Fruit fly (Drosophila melanogaster) whole organism, embryonic: Measurements from ENCODE around the gene SK.
A peak's percentile ranks its signal among the peaks of the same experiment; 100 is the strongest.

ENCODE experiments used
- CG10431 ChIP-seq: fragments of 200-800 bp; sonication (Bioruptor generic); optimal IDR thresholded peaks from 3 replicates; lab custom pipeline; 2018; ENCODE audit warnings: missing biosample characterization, mild to moderate bottlenecking, missing genetic modification characterization
- CG10462 ChIP-seq: fragments of 200-800 bp; sonication (Bioruptor generic); optimal IDR thresholded peaks from 2 replicates; lab custom pipeline; 2016; ENCODE audit warnings: missing biosample characterization, missing genetic modification characterization
- CG10565 ChIP-seq: fragments of 200-800 bp; sonication (Bioruptor generic); optimal IDR thresholded peaks from 3 replicates; lab custom pipeline; 2016; ENCODE audit warnings: missing biosample characterization, mild to moderate bottlenecking, missing genetic modification characterization
- CG12071 ChIP-seq: fragments of 200-800 bp; sonication (Bioruptor generic); optimal IDR thresholded peaks from 3 replicates; lab custom pipeline; 2018; ENCODE audit warnings: missing biosample characterization, mild to moderate bottlenecking, missing genetic modification characterization
- CG12104 ChIP-seq: fragments of 200-800 bp; sonication (Bioruptor generic); optimal IDR thresholded peaks from 3 replicates; lab custom pipeline; 2016; ENCODE audit warnings: missing biosample characterization, missing genetic modification characterization
- CG12155 ChIP-seq: fragments of 200-800 bp; sonication (Bioruptor generic); optimal IDR thresholded peaks from 3 replicates; lab custom pipeline; 2016; ENCODE audit warnings: missing biosample characterization, missing genetic modification characterization
- CG12659 ChIP-seq: fragments of 200-800 bp; sonication (Bioruptor generic); optimal IDR thresholded peaks from 3 replicates; lab custom pipeline; 2017; ENCODE audit warnings: mild to moderate bottlenecking, missing biosample characterization, missing genetic modification reagents, missing genetic modification characterization
- CG13775 ChIP-seq: fragments of 200-800 bp; sonication (Bioruptor generic); optimal IDR thresholded peaks from 3 replicates; lab custom pipeline; 2017; ENCODE audit warnings: missing biosample characterization, mild to moderate bottlenecking, missing genetic modification characterization
- CG14860 ChIP-seq: fragments of 200-800 bp; sonication (Bioruptor generic); IDR thresholded peaks from 3 replicates; pipeline ENCODE4 v1.3.6; 2022; ENCODE audit warnings: missing biosample characterization, missing genetic modification characterization; ENCODE audit not compliant: partially characterized antibody
- CG15073 ChIP-seq: fragments of 200-800 bp; sonication (Bioruptor generic); optimal IDR thresholded peaks from 2 replicates; lab custom pipeline; 2016; ENCODE audit warnings: missing biosample characterization, missing genetic modification characterization
- CG1529 ChIP-seq: fragments of 200-800 bp; sonication (Bioruptor generic); optimal IDR thresholded peaks from 3 replicates; lab custom pipeline; 2018; ENCODE audit warnings: missing biosample characterization, missing genetic modification characterization
- CG16815 ChIP-seq: fragments of 200-800 bp; sonication (Bioruptor generic); optimal IDR thresholded peaks from 3 replicates; lab custom pipeline; 2017; ENCODE audit warnings: missing biosample characterization, mild to moderate bottlenecking, missing genetic modification characterization
- CG18599 ChIP-seq: fragments of 200-800 bp; sonication (Bioruptor generic); optimal IDR thresholded peaks from 3 replicates; lab custom pipeline; 2017; ENCODE audit warnings: missing biosample characterization, missing genetic modification characterization, mild to moderate bottlenecking, moderate library complexity, missing genetic modification reagents
- CG18764 ChIP-seq: fragments of 200-800 bp; sonication (Bioruptor generic); optimal IDR thresholded peaks from 3 replicates; lab custom pipeline; 2016; ENCODE audit warnings: missing biosample characterization, missing genetic modification characterization
- CG2875 ChIP-seq: fragments of 200-800 bp; sonication (Bioruptor generic); optimal IDR thresholded peaks from 2 replicates; lab custom pipeline; 2017; ENCODE audit warnings: missing biosample characterization, mild to moderate bottlenecking, missing genetic modification characterization, missing genetic modification reagents
- CG30431 ChIP-seq: fragments of 200-800 bp; sonication (Bioruptor generic); optimal IDR thresholded peaks from 2 replicates; lab custom pipeline; 2017; ENCODE audit warnings: missing biosample characterization, missing genetic modification characterization
- CG3163 ChIP-seq: fragments of 200-800 bp; sonication (Bioruptor generic); optimal IDR thresholded peaks from 3 replicates; lab custom pipeline; 2016; ENCODE audit warnings: missing biosample characterization, missing genetic modification characterization
- CG34224 ChIP-seq: fragments of 200-800 bp; sonication (Bioruptor generic); IDR thresholded peaks from 3 replicates; pipeline ENCODE4 v1.3.6; 2022; ENCODE audit warnings: missing biosample characterization, missing genetic modification characterization; ENCODE audit not compliant: partially characterized antibody
- CG6813 ChIP-seq: fragments of 200-800 bp; sonication (Bioruptor generic); optimal IDR thresholded peaks from 2 replicates; lab custom pipeline; 2017; ENCODE audit warnings: missing biosample characterization, missing genetic modification characterization, mild to moderate bottlenecking, moderate library complexity, missing genetic modification reagents
- Doc2 ChIP-seq: fragments of 200-800 bp; sonication (Bioruptor generic); IDR thresholded peaks from 2 replicates; pipeline ENCODE4 v1.3.6; 2022; ENCODE audit warnings: missing biosample characterization, missing genetic modification characterization
- Doc3 ChIP-seq: fragments of 200-800 bp; sonication (Bioruptor generic); IDR thresholded peaks from 3 replicates; pipeline ENCODE4 v1.3.6; 2022; ENCODE audit warnings: missing biosample characterization, missing genetic modification characterization; ENCODE audit not compliant: partially characterized antibody
- E2f2 ChIP-seq: fragments of 200-800 bp; sonication (Bioruptor generic); IDR thresholded peaks from 2 replicates; pipeline ENCODE4 v1.3.6; 2022; ENCODE audit warnings: missing biosample characterization, missing genetic modification characterization
- Eip74EF ChIP-seq, 2 experiments: fragments of 200-800 bp in 1 of 2; fragments of >200 bp in 1 of 2; sonication (Bioruptor generic) in 1 of 2; optimal IDR thresholded peaks; 2 replicates each; lab custom pipeline; 2017 to 2019; ENCODE audit warnings: missing biosample characterization in 2 of 2, missing genetic modification characterization in 2 of 2, mild to moderate bottlenecking in 1 of 2, moderate library complexity in 1 of 2
- Fer2 ChIP-seq: fragments of 200-800 bp; sonication (Bioruptor generic); optimal IDR thresholded peaks from 2 replicates; lab custom pipeline; 2018; ENCODE audit warnings: missing biosample characterization, mild to moderate bottlenecking, missing genetic modification characterization, moderate library complexity
- HHEX ChIP-seq: fragments of 200-800 bp; sonication (Bioruptor generic); optimal IDR thresholded peaks from 3 replicates; lab custom pipeline; 2017; ENCODE audit warnings: missing biosample characterization, mild to moderate bottlenecking, missing genetic modification characterization, missing genetic modification reagents
- HLH54F ChIP-seq: fragments of 200-800 bp; sonication (Bioruptor generic); optimal IDR thresholded peaks from 3 replicates; lab custom pipeline; 2016; ENCODE audit warnings: missing biosample characterization, missing genetic modification characterization
- Hsf ChIP-seq: fragments of 200-800 bp; sonication (Bioruptor generic); optimal IDR thresholded peaks from 3 replicates; lab custom pipeline; 2016; ENCODE audit warnings: missing biosample characterization, missing genetic modification characterization
- Meics ChIP-seq: fragments of 200-800 bp; sonication (Bioruptor generic); optimal IDR thresholded peaks from 2 replicates; lab custom pipeline; 2017; ENCODE audit warnings: missing biosample characterization, mild to moderate bottlenecking, missing genetic modification characterization
- Mes4 ChIP-seq: fragments of 200-800 bp; sonication (Bioruptor generic); optimal IDR thresholded peaks from 2 replicates; lab custom pipeline; 2016; ENCODE audit warnings: missing biosample characterization, missing genetic modification characterization
- NK7.1 ChIP-seq: fragments of 200-800 bp; sonication (Bioruptor generic); optimal IDR thresholded peaks from 3 replicates; lab custom pipeline; 2016; ENCODE audit warnings: missing biosample characterization, missing genetic modification characterization
- Opbp ChIP-seq: fragments of 200-800 bp; sonication (Bioruptor generic); IDR thresholded peaks from 3 replicates; pipeline ENCODE4 v1.3.6; 2022; ENCODE audit warnings: missing biosample characterization, missing genetic modification characterization; ENCODE audit not compliant: partially characterized antibody
- Ptx1 ChIP-seq: fragments of 200-800 bp; sonication (Bioruptor generic); IDR thresholded peaks from 2 replicates; pipeline ENCODE4 v1.3.6; 2022; ENCODE audit warnings: missing biosample characterization, missing genetic modification characterization
- Sin3A ChIP-seq: fragments of >200 bp; optimal IDR thresholded peaks from 2 replicates; lab custom pipeline; 2018
- Sry-δ ChIP-seq: fragments of 200-800 bp; sonication (Bioruptor generic); optimal IDR thresholded peaks from 2 replicates; lab custom pipeline; 2016; ENCODE audit warnings: missing biosample characterization, missing genetic modification characterization
- Taf1 ChIP-seq: fragments of 200-800 bp; sonication (Bioruptor generic); IDR thresholded peaks from 2 replicates; pipeline ENCODE4 v1.3.6; 2022; ENCODE audit warnings: missing biosample characterization, missing genetic modification characterization
- YL-1 ChIP-seq: fragments of 200-800 bp; sonication (Bioruptor generic); optimal IDR thresholded peaks from 3 replicates; lab custom pipeline; 2017; ENCODE audit warnings: missing biosample characterization, mild to moderate bottlenecking, missing genetic modification characterization
- al ChIP-seq: fragments of 200-800 bp; sonication (Bioruptor generic); IDR thresholded peaks from 2 replicates; pipeline ENCODE4 v1.3.6; 2022; ENCODE audit warnings: missing biosample characterization, missing genetic modification characterization
- bsh ChIP-seq, 2 experiments: fragments of 200-800 bp; sonication (Bioruptor generic); optimal IDR thresholded peaks; 2 replicates each; lab custom pipeline; 2017 to 2018; ENCODE audit warnings: mild to moderate bottlenecking in 2 of 2, missing biosample characterization in 2 of 2, missing genetic modification characterization in 2 of 2, moderate library complexity in 1 of 2
- ewg ChIP-seq: fragments of 200-800 bp; sonication (Bioruptor generic); optimal IDR thresholded peaks from 3 replicates; lab custom pipeline; 2017; ENCODE audit warnings: mild to moderate bottlenecking, missing biosample characterization, missing genetic modification reagents, missing genetic modification characterization
- ham ChIP-seq: fragments of 200-800 bp; sonication (Bioruptor generic); IDR thresholded peaks from 2 replicates; pipeline ENCODE4 v1.3.6; 2022; ENCODE audit warnings: missing biosample characterization, missing genetic modification characterization
- lov ChIP-seq, 2 experiments: fragments of 200-800 bp in 1 of 2; fragments of >200 bp in 1 of 2; sonication (Bioruptor generic) in 1 of 2; IDR thresholded peaks in 1 of 2; optimal IDR thresholded peaks in 1 of 2; 2 replicates in 1 of 2; 3 replicates in 1 of 2; pipeline versions ENCODE4 v1.3.6 to Lab custom; 2017 to 2022; ENCODE audit warnings: missing biosample characterization in 1 of 2, missing genetic modification characterization in 1 of 2
- mld ChIP-seq: fragments of 200-800 bp; sonication (Bioruptor generic); IDR thresholded peaks from 3 replicates; pipeline ENCODE4 v1.3.6; 2022; ENCODE audit warnings: missing biosample characterization, missing genetic modification characterization; ENCODE audit not compliant: partially characterized antibody
- pho ChIP-seq: fragments of 200-800 bp; sonication (Bioruptor generic); optimal IDR thresholded peaks from 2 replicates; lab custom pipeline; 2016; ENCODE audit warnings: missing biosample characterization, missing genetic modification characterization
- pnt ChIP-seq: fragments of 200-800 bp; sonication (Bioruptor generic); optimal IDR thresholded peaks from 3 replicates; lab custom pipeline; 2016; ENCODE audit warnings: missing biosample characterization, missing genetic modification characterization
- prd ChIP-seq, 3 experiments: fragments of >200 bp in 2 of 3; fragments of 200-800 bp in 1 of 3; sonication (Bioruptor generic) in 1 of 3; optimal IDR thresholded peaks in 2 of 3; IDR thresholded peaks in 1 of 3; 2 replicates in 2 of 3; 3 replicates in 1 of 3; pipeline versions ENCODE4 v1.3.6 to Lab custom; 2017 to 2022; ENCODE audit warnings: missing biosample characterization in 1 of 3, missing genetic modification characterization in 1 of 3
- pzg ChIP-seq: fragments of 200-800 bp; sonication (Bioruptor generic); optimal IDR thresholded peaks from 3 replicates; lab custom pipeline; 2018; ENCODE audit warnings: missing biosample characterization, mild to moderate bottlenecking, missing genetic modification characterization, moderate library complexity
- trh ChIP-seq: fragments of 200-800 bp; sonication (Bioruptor generic); optimal IDR thresholded peaks from 2 replicates; lab custom pipeline; 2016; ENCODE audit warnings: missing biosample characterization, missing genetic modification characterization
- vnd ChIP-seq: fragments of 200-800 bp; sonication (Bioruptor generic); IDR thresholded peaks from 3 replicates; pipeline ENCODE4 v1.3.6; 2022; ENCODE audit warnings: missing biosample characterization, missing genetic modification characterization; ENCODE audit not compliant: partially characterized antibody
- wor ChIP-seq: fragments of 200-800 bp; sonication (Bioruptor generic); IDR thresholded peaks from 2 replicates; pipeline ENCODE4 v1.3.6; 2022; ENCODE audit warnings: missing biosample characterization, missing genetic modification characterization

The SK gene

dm6 chrX:5317170-5317569 lies 22.9 kb upstream of the SK start, which contains the start of the genes CG15930 and Sas10 (continued):
- TF ChIP-seq pnt (GFP tag; lab: Kevin White, UChicago) (no peak), bsh (GFP tag; optimal IDR thresholded peaks at IDR 0.05; lab: Kevin White, UChicago) (no peak), Eip74EF (GFP tag; optimal IDR thresholded peaks at IDR 0.05; lab: Kevin White, UChicago) (no peak), CG10565 (GFP tag; lab: Kevin White, UChicago) (no peak), ham (GFP tag; lab: Robert Waterston, UW) (no peak), lov (optimal IDR thresholded peaks at IDR 0.05; lab: Kevin White, UChicago) (no peak), lov (GFP tag; IDR thresholded peaks at IDR 0.05; lab: Robert Waterston, UW) (no peak), CG18599 (GFP tag; lab: Kevin White, UChicago) (no peak), CG10462 (GFP tag; lab: Kevin White, UChicago) (no peak), HLH54F (no peak), Meics (GFP tag; lab: Kevin White, UChicago) (no peak), al (GFP tag; lab: Robert Waterston, UW) (no peak), CG2875 (no peak), CG13775 (GFP tag; lab: Kevin White, UChicago) (no peak), CG12071 (GFP tag; lab: Kevin White, UChicago) (no peak), Sry-δ (GFP tag; lab: Kevin White, UChicago) (peak; percentile 79), CG6813 (GFP tag; lab: Kevin White, UChicago) (no peak), CG18764 (GFP tag; lab: Kevin White, UChicago) (no peak), CG30431 (GFP tag; lab: Kevin White, UChicago) (no peak), CG16815 (no peak), CG15073 (GFP tag; lab: Kevin White, UChicago) (no peak), Doc2 (no peak), Hsf (GFP tag; lab: Kevin White, UChicago) (no peak), pho (GFP tag; lab: Kevin White, UChicago) (no peak), Opbp (peak; percentile 14; the same call in 1 of the 3 replicates), E2f2 (GFP tag; lab: Robert Waterston, UW) (peak; percentile 66), trh (GFP tag; lab: Kevin White, UChicago) (no peak), CG34224 (GFP tag; lab: Robert Waterston, UW) (peak; percentile 35; the same call in 1 of the 3 replicates), mld (GFP tag; lab: Robert Waterston, UW) (no peak), NK7.1 (no peak), pzg (GFP tag; lab: Kevin White, UChicago) (peak; percentile 56), wor (GFP tag; lab: Robert Waterston, UW) (no peak), Mes4 (GFP tag; lab: Kevin White, UChicago) (no peak), HHEX (no peak), Sin3A (lab: Kevin White, UChicago) (no peak), YL-1 (peak; percentile 8), CG10431 (GFP tag; lab: Kevin White, UChicago) (no peak), prd (optimal IDR thresholded peaks at IDR 0.05; lab: Kevin White, UChicago) (no peak), prd (GFP tag; IDR thresholded peaks at IDR 0.05; lab: Robert Waterston, UW) (no peak), Doc3 (no peak), Ptx1 (GFP tag; lab: Robert Waterston, UW) (no peak), Taf1 (GFP tag; lab: Robert Waterston, UW) (no peak), CG12104 (GFP tag; lab: Kevin White, UChicago) (no peak), vnd (GFP tag; lab: Robert Waterston, UW) (no peak), CG1529 (no peak), CG12659 (GFP tag; lab: Kevin White, UChicago) (peak; percentile 30), CG14860 (GFP tag; lab: Robert Waterston, UW) (peak; percentile 13; the same call in 1 of the 3 replicates), CG3163 (no peak), CG12155 (GFP tag; lab: Kevin White, UChicago) (no peak), ewg (no peak), Fer2 (tag; lab: Kevin White, UChicago) (no peak)
